Worm (Caenorhabditis elegans) whole organism, L1 larva: ENCODE data around the gene srj-45.

Source experiments
- F16B12.6 ChIP-seq: fragments of 150-350 bp; optimal IDR thresholded peaks from 2 replicates; lab custom pipeline; 2014; ENCODE audit warnings: missing biosample characterization, missing genetic modification characterization
- Y116A8C.19 ChIP-seq: sonication (generic microtip); optimal IDR thresholded peaks from 2 replicates; lab custom pipeline; 2016; ENCODE audit warnings: missing compliant biosample characterization, missing genetic modification characterization, borderline replicate concordance
- aha-1 ChIP-seq: fragments of 150-350 bp; optimal IDR thresholded peaks from 2 replicates; lab custom pipeline; 2014; ENCODE audit warnings: missing biosample characterization, missing genetic modification characterization
- alr-1 ChIP-seq: fragments of 200-800 bp; sonication (Bioruptor generic); optimal IDR thresholded peaks from 2 replicates; lab custom pipeline; 2018; ENCODE audit warnings: borderline replicate concordance, mild to moderate bottlenecking, missing genetic modification characterization, missing compliant biosample characterization
- ama-1 ChIP-seq: fragments of 150-350 bp; optimal IDR thresholded peaks from 2 replicates; lab custom pipeline; 2014
- blmp-1 ChIP-seq: fragments of 150-350 bp; optimal IDR thresholded peaks from 2 replicates; lab custom pipeline; 2014; ENCODE audit warnings: missing biosample characterization, missing genetic modification characterization
- ceh-63 ChIP-seq: fragments of 200-800 bp; sonication (Bioruptor generic); optimal IDR thresholded peaks from 2 replicates; lab custom pipeline; 2018; ENCODE audit warnings: mild to moderate bottlenecking, missing genetic modification characterization, missing compliant biosample characterization
- ceh-82 ChIP-seq, 3 experiments: fragments of 150-350 bp in 1 of 3; sonication (generic microtip) in 2 of 3; optimal IDR thresholded peaks; 2 replicates each; lab custom pipeline; 2014 to 2017; ENCODE audit warnings: missing biosample characterization in 3 of 3, missing genetic modification characterization in 3 of 3
- ceh-88 ChIP-seq: fragments of 200-800 bp; sonication (Bioruptor generic); IDR thresholded peaks from 2 replicates; pipeline ENCODE4 v1.3.6; 2022; ENCODE audit warnings: missing genetic modification characterization, missing compliant biosample characterization
- dpl-1 ChIP-seq, 3 experiments: fragments of 150-350 bp in 2 of 3; sonication (generic microtip) in 1 of 3; optimal IDR thresholded peaks; 2 replicates each; lab custom pipeline; 2014 to 2017; ENCODE audit warnings: missing biosample characterization in 3 of 3, missing genetic modification characterization in 3 of 3, missing genetic modification reagents in 3 of 3
- efl-3 ChIP-seq: fragments of 200-800 bp; sonication (Bioruptor generic); optimal IDR thresholded peaks from 2 replicates; lab custom pipeline; 2018; ENCODE audit warnings: mild to moderate bottlenecking, missing genetic modification characterization, missing compliant biosample characterization
- egl-13 ChIP-seq: sonication (generic microtip); optimal IDR thresholded peaks from 2 replicates; lab custom pipeline; 2016; ENCODE audit warnings: missing genotype, missing genetic modification reagents, missing genetic modification characterization, missing compliant biosample characterization
- egl-27 ChIP-seq, 2 experiments: fragments of 150-350 bp in 1 of 2; sonication (generic microtip); optimal IDR thresholded peaks; 3 replicates each; lab custom pipeline; 2017 to 2018; ENCODE audit warnings: missing biosample characterization in 2 of 2, missing genetic modification characterization in 2 of 2, missing genetic modification reagents in 2 of 2
- elt-2 ChIP-seq: sonication (generic microtip); optimal IDR thresholded peaks from 2 replicates; lab custom pipeline; 2016; ENCODE audit warnings: missing genetic modification characterization, mild to moderate bottlenecking, inconsistent platforms, missing compliant biosample characterization, missing genetic modification reagents
- fkh-10 ChIP-seq: sonication (generic microtip); optimal IDR thresholded peaks from 2 replicates; lab custom pipeline; 2017; ENCODE audit warnings: missing biosample characterization, missing genetic modification reagents, missing genetic modification characterization
- fkh-4 ChIP-seq: sonication (generic microtip); optimal IDR thresholded peaks from 2 replicates; lab custom pipeline; 2016; ENCODE audit warnings: missing compliant biosample characterization, missing genetic modification characterization, borderline replicate concordance
- fkh-8 ChIP-seq: sonication (generic microtip); optimal IDR thresholded peaks from 2 replicates; lab custom pipeline; 2016; ENCODE audit warnings: mild to moderate bottlenecking, missing genetic modification characterization, missing compliant biosample characterization
- hpl-2 ChIP-seq: fragments of 150-350 bp; optimal IDR thresholded peaks from 2 replicates; lab custom pipeline; 2014; ENCODE audit warnings: missing biosample characterization, missing genetic modification reagents, missing genetic modification characterization
- irx-1 ChIP-seq: sonication (generic microtip); optimal IDR thresholded peaks from 2 replicates; lab custom pipeline; 2016; ENCODE audit warnings: missing genetic modification characterization, missing compliant biosample characterization
- jun-1 ChIP-seq: fragments of 150-350 bp; optimal IDR thresholded peaks from 2 replicates; lab custom pipeline; 2014; ENCODE audit warnings: missing biosample characterization, missing genetic modification reagents, missing genetic modification characterization
- lin-13 ChIP-seq: fragments of 150-350 bp; optimal IDR thresholded peaks from 2 replicates; lab custom pipeline; 2014; ENCODE audit warnings: missing biosample characterization, missing genetic modification reagents, missing genetic modification characterization
- lin-15B ChIP-seq: fragments of 150-350 bp; sonication (generic microtip); optimal IDR thresholded peaks from 3 replicates; lab custom pipeline; 2014; ENCODE audit warnings: missing biosample characterization, missing genetic modification characterization
- lin-35 ChIP-seq, 2 experiments: fragments of 150-350 bp; optimal IDR thresholded peaks; 2 replicates each; lab custom pipeline; 2014; ENCODE audit warnings: missing biosample characterization in 2 of 2, missing genetic modification characterization in 2 of 2, missing genetic modification reagents in 2 of 2
- lsy-2 ChIP-seq, 2 experiments: fragments of 150-350 bp; optimal IDR thresholded peaks; 2 replicates each; lab custom pipeline; 2014; ENCODE audit warnings: missing biosample characterization in 2 of 2, missing genetic modification characterization in 2 of 2
- mdl-1 ChIP-seq, 2 experiments: fragments of 150-350 bp; optimal IDR thresholded peaks; 2 replicates each; lab custom pipeline; 2014 to 2017; ENCODE audit warnings: missing biosample characterization in 2 of 2, missing genetic modification characterization in 2 of 2, inconsistent platforms in 1 of 2
- mef-2 ChIP-seq: fragments of 150-350 bp; optimal IDR thresholded peaks from 2 replicates; lab custom pipeline; 2014; ENCODE audit warnings: missing biosample characterization, missing genetic modification characterization
- nhr-11 ChIP-seq: fragments of 150-350 bp; optimal IDR thresholded peaks from 2 replicates; lab custom pipeline; 2014; ENCODE audit warnings: missing biosample characterization, missing genetic modification characterization
- nhr-12 ChIP-seq: sonication (generic microtip); optimal IDR thresholded peaks from 2 replicates; lab custom pipeline; 2017; ENCODE audit warnings: missing biosample characterization, missing genetic modification characterization
- nhr-19 ChIP-seq: fragments of 200-800 bp; sonication (Bioruptor generic); conservative IDR thresholded peaks from 2 replicates; pipeline ENCODE4 v1.3.6; 2022; ENCODE audit warnings: missing genetic modification characterization, missing compliant biosample characterization
- nhr-20 ChIP-seq: sonication (generic microtip); optimal IDR thresholded peaks from 2 replicates; lab custom pipeline; 2016; ENCODE audit warnings: mild to moderate bottlenecking, missing genetic modification characterization, missing compliant biosample characterization
- nhr-28 ChIP-seq: fragments of 150-350 bp; optimal IDR thresholded peaks from 2 replicates; lab custom pipeline; 2014; ENCODE audit warnings: missing biosample characterization, missing genetic modification characterization
- nhr-47 ChIP-seq: sonication (generic microtip); optimal IDR thresholded peaks from 2 replicates; lab custom pipeline; 2016; ENCODE audit warnings: mild to moderate bottlenecking, missing genetic modification characterization, moderate library complexity, missing compliant biosample characterization
- nhr-77 ChIP-seq: fragments of 150-350 bp; optimal IDR thresholded peaks from 2 replicates; lab custom pipeline; 2014; ENCODE audit warnings: missing biosample characterization, missing genetic modification characterization
- nhr-84 ChIP-seq: sonication (generic microtip); optimal IDR thresholded peaks from 2 replicates; lab custom pipeline; 2017; ENCODE audit warnings: missing biosample characterization, missing genetic modification characterization
- pax-3 ChIP-seq: fragments of 200-800 bp; sonication (Bioruptor generic); optimal IDR thresholded peaks from 2 replicates; lab custom pipeline; 2018; ENCODE audit warnings: mild to moderate bottlenecking, missing genetic modification characterization, moderate library complexity, missing compliant biosample characterization
- rnt-1 ChIP-seq: sonication (generic microtip); optimal IDR thresholded peaks from 2 replicates; lab custom pipeline; 2016; ENCODE audit warnings: mild to moderate bottlenecking, missing genetic modification characterization, moderate library complexity, missing compliant biosample characterization
- snu-23 ChIP-seq: sonication (generic microtip); optimal IDR thresholded peaks from 2 replicates; lab custom pipeline; 2016; ENCODE audit warnings: missing genetic modification characterization, missing compliant biosample characterization
- sup-37 ChIP-seq: fragments of 200-800 bp; sonication (Bioruptor generic); optimal IDR thresholded peaks from 2 replicates; lab custom pipeline; 2018; ENCODE audit warnings: mild to moderate bottlenecking, missing genetic modification characterization, missing compliant biosample characterization
- unc-62 ChIP-seq: fragments of 150-350 bp; optimal IDR thresholded peaks from 2 replicates; lab custom pipeline; 2014; ENCODE audit warnings: missing biosample characterization, missing genetic modification reagents, missing genetic modification characterization
- xbp-1 ChIP-seq: sonication (generic microtip); optimal IDR thresholded peaks from 2 replicates; lab custom pipeline; 2016; ENCODE audit warnings: missing genetic modification characterization, missing compliant biosample characterization
- zag-1 ChIP-seq: fragments of 150-350 bp; optimal IDR thresholded peaks from 2 replicates; lab custom pipeline; 2014; ENCODE audit warnings: missing biosample characterization, missing genetic modification characterization
- ztf-11 ChIP-seq, 2 experiments: sonication (generic microtip); optimal IDR thresholded peaks; 2 replicates each; lab custom pipeline; 2016 to 2017; ENCODE audit warnings: missing genetic modification characterization in 2 of 2, missing biosample characterization in 1 of 2, missing compliant biosample characterization in 1 of 2

The srj-45 gene

ce11 chrV:2864899-2865298 is 28.5 kb upstream of the srj-45 start, which contains the start of gene srh-240:
srh-240 (plus strand) TSS chrV:2865199.
- no peak for TF ChIP-seq dpl-1 (GFP tag; optimal IDR thresholded peaks at IDR 0.05; lab: Kevin White, UChicago)
- peak; percentile 58 for TF ChIP-seq fkh-8 (tag; lab: Kevin White, UChicago)

- TF ChIP-seq blmp-1 = no peak
- TF ChIP-seq aha-1 (tag; lab: Kevin White, UChicago) = no peak
- TF ChIP-seq egl-13 = no peak
- no peak for TF ChIP-seq snu-23
- TF ChIP-seq F16B12.6 = no peak
- no peak for TF ChIP-seq efl-3 (GFP tag; lab: Kevin White, UChicago)
- no peak for TF ChIP-seq zag-1 (tag; lab: Kevin White, UChicago)
- no peak for TF ChIP-seq alr-1 (tag; lab: Kevin White, UChicago)
- no peak for TF ChIP-seq xbp-1 (tag; lab: Kevin White, UChicago)
- TF ChIP-seq lin-35 (GFP tag; optimal IDR thresholded peaks at IDR 0.05; lab: Kevin White, UChicago) = no peak
- no peak for TF ChIP-seq mdl-1 (tag; optimal IDR thresholded peaks at IDR 0.05; lab: Kevin White, UChicago)
- TF ChIP-seq nhr-11 (tag; lab: Kevin White, UChicago) = no peak
- TF ChIP-seq nhr-20 (tag; lab: Kevin White, UChicago) = no peak
- no peak for TF ChIP-seq rnt-1 (tag; lab: Kevin White, UChicago)
- TF ChIP-seq unc-62 (GFP tag; lab: Kevin White, UChicago) = no peak
- no peak for TF ChIP-seq ceh-63 (GFP tag; lab: Kevin White, UChicago)
- TF ChIP-seq nhr-12 (tag; lab: Kevin White, UChicago) = no peak
- no peak for TF ChIP-seq mef-2 (tag; lab: Kevin White, UChicago)
- TF ChIP-seq nhr-28 (tag; lab: Kevin White, UChicago) = no peak
These were observed 26.6 kb upstream of the srj-45 start, which contains the start of gene srh-272 for ce11 chrV:2863033-2863432. srh-272 (plus strand) TSS chrV:2863333.

- TF ChIP-seq sup-37 (no peak), unc-62 (GFP tag; lab: Kevin White, UChicago) (no peak), irx-1 (tag; lab: Kevin White, UChicago) (no peak), ceh-82 (tag; optimal IDR thresholded peaks at IDR 0.05; lab: Kevin White, UChicago) (no peak), hpl-2 (GFP tag; lab: Kevin White, UChicago) (no peak), Y116A8C.19 (tag; lab: Kevin White, UChicago) (no peak), nhr-11 (tag; lab: Kevin White, UChicago) (no peak), lin-13 (GFP tag; lab: Kevin White, UChicago) (no peak), nhr-12 (tag; lab: Kevin White, UChicago) (no peak), elt-2 (tag; lab: Kevin White, UChicago) (no peak), ceh-88 (GFP tag; lab: Robert Waterston, UW) (no peak), ztf-11 (tag; optimal IDR thresholded peaks at IDR 0.05; lab: Kevin White, UChicago) (no peak), zag-1 (tag; lab: Kevin White, UChicago) (no peak), dpl-1 (GFP tag; optimal IDR thresholded peaks at IDR 0.05; lab: Kevin White, UChicago) (no peak), egl-27 (tag; optimal IDR thresholded peaks at IDR 0.05; lab: Kevin White, UChicago) (no peak)
These were observed 25.1 kb upstream of the srj-45 start, which contains the start of gene srh-270 for ce11 chrV:2861505-2861904. srh-270 (minus strand) TSS chrV:2861605.

ce11 chrV:2859738-2860137 is 23.3 kb upstream of the srj-45 start, which contains the start of gene srj-54:
srj-54 (minus strand) TSS chrV:2859838.
- TF ChIP-seq lsy-2 (tag; optimal IDR thresholded peaks at IDR 0.05; lab: Kevin White, UChicago) (no peak), fkh-10 (no peak), nhr-47 (tag; lab: Kevin White, UChicago) (no peak), fkh-4 (tag; lab: Kevin White, UChicago) (no peak), unc-62 (GFP tag; lab: Kevin White, UChicago) (no peak), nhr-19 (GFP tag; lab: Robert Waterston, UW) (no peak), ama-1 (no peak), lin-15B (tag; lab: Kevin White, UChicago) (no peak), ceh-63 (GFP tag; lab: Kevin White, UChicago) (no peak), mef-2 (tag; lab: Kevin White, UChicago) (no peak), pax-3 (tag; lab: Kevin White, UChicago) (no peak), jun-1 (tag; lab: Kevin White, UChicago) (no peak), nhr-77 (tag; lab: Kevin White, UChicago) (no peak), nhr-12 (tag; lab: Kevin White, UChicago) (no peak), nhr-84 (tag; lab: Kevin White, UChicago) (no peak)
